Fruit fly (Drosophila melanogaster): ENCODE data around the gene CG10516.

The CG10516 gene

DNA sequence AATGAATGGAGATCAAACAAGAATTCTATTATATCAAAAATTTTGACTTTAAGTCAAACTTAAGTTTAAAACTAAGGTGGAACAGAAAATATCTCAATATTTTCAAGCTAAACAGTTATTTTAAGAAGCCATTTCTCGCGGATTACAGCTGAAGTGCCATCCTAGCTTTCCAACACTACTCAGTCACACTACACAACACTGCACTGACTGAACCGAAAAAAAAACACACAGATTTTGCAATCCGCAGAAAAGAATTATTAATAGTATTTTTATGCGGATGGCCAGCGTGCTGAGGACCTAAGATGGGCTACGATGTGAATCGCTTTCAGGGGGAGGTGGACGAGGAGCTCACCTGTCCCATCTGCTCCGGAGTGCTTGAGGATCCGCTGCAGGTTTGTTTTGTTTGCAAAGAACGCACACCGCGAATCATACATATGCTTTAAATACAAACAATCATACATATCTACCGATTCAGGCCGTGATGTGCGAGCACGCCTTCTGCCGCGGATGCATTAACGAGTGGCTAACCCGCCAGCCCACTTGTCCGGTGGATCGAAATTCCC is 11.5 kb upstream of the CG10516 start, which contains the start of gene elgi (continued):
- TF ChIP-seq CG7556 (GFP tag; optimal IDR thresholded peaks at IDR 0.05) (peak; percentile 38), Xbp1 (GFP tag; optimal IDR thresholded peaks at IDR 0.05) (peak; percentile 77), ems (GFP tag; optimal IDR thresholded peaks at IDR 0.05) (peak; percentile 47), Dek (tag; optimal IDR thresholded peaks at IDR 0.05) (peak; percentile 51), dpn (GFP tag; optimal IDR thresholded peaks at IDR 0.05) (peak; percentile 70 to 76), HLH4C (GFP tag; IDR thresholded peaks at IDR 0.05; ENCODE audit: partially characterized antibody) (no peak), CG4328 (GFP tag; optimal IDR thresholded peaks at IDR 0.05) (peak; percentile 24), ewg (GFP tag; optimal IDR thresholded peaks at IDR 0.05) (no peak), cato (GFP tag; optimal IDR thresholded peaks at IDR 0.05; ENCODE audit: borderline replicate concordance) (no peak), Nf-YA (GFP tag; IDR thresholded peaks at IDR 0.05) (no peak), gsb-n (tag; optimal IDR thresholded peaks at IDR 0.05) (no peak), prd (optimal IDR thresholded peaks at IDR 0.05) (no peak), prd (GFP tag; IDR thresholded peaks at IDR 0.05) (0 out of 3 replicates have a peak, but pooled peaks have one; percentile 9), fu2 (GFP tag; optimal IDR thresholded peaks at IDR 0.05) (peak; percentile 58), Dad (GFP tag; optimal IDR thresholded peaks at IDR 0.05) (peak; percentile 43), Poxn (GFP tag; IDR thresholded peaks at IDR 0.05) (no peak), Aef1 (GFP tag; IDR thresholded peaks at IDR 0.05) (no peak), Elba2 (GFP tag; optimal IDR thresholded peaks at IDR 0.05) (peak; percentile 11), danr (GFP tag; IDR thresholded peaks at IDR 0.05) (no peak), insv (GFP tag; optimal IDR thresholded peaks at IDR 0.05) (no peak), unpg (GFP tag; optimal IDR thresholded peaks at IDR 0.05) (peak; percentile 39), CG15696 (tag; optimal IDR thresholded peaks at IDR 0.05) (no peak), her (GFP tag; optimal IDR thresholded peaks at IDR 0.05) (peak; percentile 60), ind (GFP tag; optimal IDR thresholded peaks at IDR 0.05) (peak; percentile 66), aop (GFP tag; IDR thresholded peaks at IDR 0.05) (no peak), CG3847 (GFP tag; IDR thresholded peaks at IDR 0.05) (peak; percentile 77), cad (GFP tag; optimal IDR thresholded peaks at IDR 0.05) (no peak), CG14667 (GFP tag; IDR thresholded peaks at IDR 0.05) (no peak), tna (GFP tag; IDR thresholded peaks at IDR 0.05; ENCODE audit: partially characterized antibody) (no peak), gsb (GFP tag; IDR thresholded peaks at IDR 0.05) (0 out of 2 replicates have a peak, but pooled peaks have one; percentile 24), CG7786 (GFP tag; optimal IDR thresholded peaks at IDR 0.05) (peak; percentile 76), CG30431 (GFP tag; optimal IDR thresholded peaks at IDR 0.05) (no peak), CG4424 (GFP tag; optimal IDR thresholded peaks at IDR 0.05) (peak; percentile 40), nerfin-2 (GFP tag; IDR thresholded peaks at IDR 0.05; ENCODE audit: partially characterized antibody) (no peak), CG31365 (tag; optimal IDR thresholded peaks at IDR 0.05) (no peak), ara (GFP tag; IDR thresholded peaks at IDR 0.05) (0 out of 2 replicates have a peak, but pooled peaks have one; percentile 17), HmgZ (tag; optimal IDR thresholded peaks at IDR 0.05) (peak; percentile 72), gfzf (GFP tag; optimal IDR thresholded peaks at IDR 0.05) (peak; percentile 17), tgo (GFP tag; IDR thresholded peaks at IDR 0.05) (0 out of 3 replicates have a peak, but pooled peaks have one; percentile 25), vvl (GFP tag; IDR thresholded peaks at IDR 0.05) (peak; percentile 61), fd96Cb (tag; optimal IDR thresholded peaks at IDR 0.05) (no peak), CG10959 (GFP tag; IDR thresholded peaks at IDR 0.05) (no peak), Usf (GFP tag; optimal IDR thresholded peaks at IDR 0.05) (no peak), CG8359 (GFP tag; optimal IDR thresholded peaks at IDR 0.05; ENCODE audit: borderline replicate concordance) (no peak), Doc2 (GFP tag; IDR thresholded peaks at IDR 0.05) (no peak), Lhr (GFP tag; optimal IDR thresholded peaks at IDR 0.05) (no peak), MTF-1 (GFP tag; optimal IDR thresholded peaks at IDR 0.05; ENCODE audit: borderline replicate concordance) (no peak), CG2129 (GFP tag; IDR thresholded peaks at IDR 0.05; ENCODE audit: partially characterized antibody) (no peak), bbx (GFP tag; IDR thresholded peaks at IDR 0.05; ENCODE audit: partially characterized antibody) (peak; percentile 49), CG10209 (GFP tag; optimal IDR thresholded peaks at IDR 0.05) (peak; percentile 29)

All from whole organism, embryonic.